Worm (Caenorhabditis elegans) whole organism, young adult: ENCODE data around the gene F07C3.9.

Experiments
- B0019.2 ChIP-seq: fragments of 200-800 bp; sonication (Bioruptor generic); conservative IDR thresholded peaks from 2 replicates; pipeline ENCODE4 v1.3.6; 2022; ENCODE audit warnings: missing genetic modification reagents, missing genetic modification characterization, missing compliant biosample characterization
- B0336.3 ChIP-seq: fragments of 200-800 bp; sonication (Bioruptor generic); IDR thresholded peaks from 2 replicates; pipeline ENCODE4 v1.3.6; 2022; ENCODE audit warnings: missing genetic modification characterization, missing compliant biosample characterization
- F33H1.4 ChIP-seq: fragments of 200-800 bp; sonication (Bioruptor generic); IDR thresholded peaks from 2 replicates; pipeline ENCODE4 v1.3.6; 2022; ENCODE audit warnings: missing genetic modification reagents, missing genetic modification characterization, missing compliant biosample characterization
- F52B5.7 ChIP-seq: sonication (generic microtip); optimal IDR thresholded peaks from 2 replicates; lab custom pipeline; 2016; ENCODE audit warnings: mild to moderate bottlenecking, missing genetic modification characterization, missing compliant biosample characterization
- F57A8.1 ChIP-seq: fragments of 200-800 bp; sonication (Bioruptor generic); optimal IDR thresholded peaks from 2 replicates; lab custom pipeline; 2018; ENCODE audit warnings: mild to moderate bottlenecking, missing genetic modification characterization, moderate library complexity, missing compliant biosample characterization
- K12H6.12 ChIP-seq: fragments of 200-800 bp; sonication (Bioruptor generic); optimal IDR thresholded peaks from 2 replicates; lab custom pipeline; 2018; ENCODE audit warnings: mild to moderate bottlenecking, missing genetic modification characterization, missing compliant biosample characterization
- Y53F4B.3 ChIP-seq: fragments of 200-800 bp; sonication (Bioruptor generic); IDR thresholded peaks from 2 replicates; pipeline ENCODE4 v1.3.6; 2022; ENCODE audit warnings: missing genetic modification reagents, missing genetic modification characterization, missing compliant biosample characterization
- Y56A3A.18 ChIP-seq: fragments of 200-800 bp; sonication (Bioruptor generic); IDR thresholded peaks from 2 replicates; pipeline ENCODE4 v1.3.6; 2022; ENCODE audit warnings: missing genetic modification reagents, missing genetic modification characterization, missing compliant biosample characterization
- aptf-3 ChIP-seq: fragments of 200-800 bp; sonication (Bioruptor generic); IDR thresholded peaks from 2 replicates; pipeline ENCODE4 v1.3.6; 2022; ENCODE audit warnings: missing genetic modification characterization, missing compliant biosample characterization
- atf-7 ChIP-seq: sonication (generic microtip); optimal IDR thresholded peaks from 2 replicates; lab custom pipeline; 2017; ENCODE audit warnings: mild to moderate bottlenecking, missing genetic modification characterization, missing compliant biosample characterization
- attf-3 ChIP-seq: fragments of 200-800 bp; sonication (Bioruptor generic); conservative IDR thresholded peaks from 2 replicates; pipeline ENCODE4 v1.3.6; 2022; ENCODE audit warnings: missing genetic modification reagents, missing genetic modification characterization, missing compliant biosample characterization
- attf-6 ChIP-seq: fragments of 200-800 bp; sonication (Bioruptor generic); IDR thresholded peaks from 2 replicates; pipeline ENCODE4 v1.3.6; 2022; ENCODE audit warnings: missing genetic modification reagents, missing genetic modification characterization, missing compliant biosample characterization
- cebp-2 ChIP-seq: fragments of 200-800 bp; sonication (Bioruptor generic); IDR thresholded peaks from 2 replicates; pipeline ENCODE4 v1.3.6; 2022; ENCODE audit warnings: missing genetic modification characterization, missing compliant biosample characterization
- ceh-79 ChIP-seq: sonication (generic microtip); optimal IDR thresholded peaks from 2 replicates; lab custom pipeline; 2017; ENCODE audit warnings: mild to moderate bottlenecking, missing genetic modification characterization, missing compliant biosample characterization
- ceh-91 ChIP-seq: fragments of 200-800 bp; sonication (Bioruptor generic); IDR thresholded peaks from 2 replicates; pipeline ENCODE4 v1.3.6; 2022; ENCODE audit warnings: missing genetic modification reagents, missing genetic modification characterization, missing compliant biosample characterization
- dox-1 ChIP-seq: fragments of 200-800 bp; sonication (Bioruptor generic); IDR thresholded peaks from 2 replicates; pipeline ENCODE4 v1.3.6; 2022; ENCODE audit warnings: missing genetic modification reagents, missing genetic modification characterization, missing compliant biosample characterization
- egl-18 ChIP-seq: fragments of 200-800 bp; sonication (Bioruptor generic); IDR thresholded peaks from 2 replicates; pipeline ENCODE4 v1.3.6; 2022; ENCODE audit warnings: missing genetic modification reagents, missing genetic modification characterization, missing compliant biosample characterization
- egl-44 ChIP-seq: fragments of 200-800 bp; sonication (Bioruptor generic); IDR thresholded peaks from 2 replicates; pipeline ENCODE4 v1.3.6; 2022; ENCODE audit warnings: missing genetic modification reagents, missing genetic modification characterization, missing compliant biosample characterization
- egrh-3 ChIP-seq: fragments of 200-800 bp; sonication (Bioruptor generic); IDR thresholded peaks from 2 replicates; pipeline ENCODE4 v1.3.6; 2022; ENCODE audit warnings: missing genetic modification reagents, missing genetic modification characterization, missing compliant biosample characterization
- ets-4 ChIP-seq: fragments of 200-800 bp; sonication (Bioruptor generic); optimal IDR thresholded peaks from 2 replicates; lab custom pipeline; 2018; ENCODE audit warnings: mild to moderate bottlenecking, missing genetic modification characterization, missing compliant biosample characterization
- gei-17 ChIP-seq: fragments of 200-800 bp; sonication (Bioruptor generic); optimal IDR thresholded peaks from 2 replicates; lab custom pipeline; 2018; ENCODE audit warnings: mild to moderate bottlenecking, missing genetic modification characterization, missing compliant biosample characterization
- hmg-1.2 ChIP-seq: fragments of 200-800 bp; sonication (Bioruptor generic); IDR thresholded peaks from 2 replicates; pipeline ENCODE4 v1.3.6; 2022; ENCODE audit warnings: missing genetic modification reagents, missing genetic modification characterization, missing compliant biosample characterization
- hmg-20 ChIP-seq: fragments of 200-800 bp; sonication (Bioruptor generic); IDR thresholded peaks from 2 replicates; pipeline ENCODE4 v1.3.6; 2022; ENCODE audit warnings: missing genetic modification reagents, missing genetic modification characterization, missing compliant biosample characterization
- hsf-1 ChIP-seq: fragments of 200-800 bp; sonication (Bioruptor generic); IDR thresholded peaks from 2 replicates; pipeline ENCODE4 v1.3.6; 2022; ENCODE audit warnings: missing genetic modification reagents, missing genetic modification characterization, missing compliant biosample characterization
- let-526 ChIP-seq: fragments of 200-800 bp; sonication (Bioruptor generic); IDR thresholded peaks from 2 replicates; pipeline ENCODE4 v1.3.6; 2022; ENCODE audit warnings: missing genetic modification reagents, missing genetic modification characterization, missing compliant biosample characterization
- lin-26 ChIP-seq: fragments of 200-800 bp; sonication (Bioruptor generic); IDR thresholded peaks from 2 replicates; pipeline ENCODE4 v1.3.6; 2022; ENCODE audit warnings: missing genetic modification reagents, missing genetic modification characterization, missing compliant biosample characterization
- lin-54 ChIP-seq: fragments of 200-800 bp; sonication (Bioruptor generic); optimal IDR thresholded peaks from 2 replicates; lab custom pipeline; 2018; ENCODE audit warnings: mild to moderate bottlenecking, missing genetic modification characterization, missing compliant biosample characterization
- lsy-27 ChIP-seq: sonication (generic microtip); optimal IDR thresholded peaks from 2 replicates; lab custom pipeline; 2017; ENCODE audit warnings: missing genetic modification characterization, mild to moderate bottlenecking, missing compliant biosample characterization, antibody characterized with exemption, missing genotype, borderline replicate concordance; ENCODE audit not compliant: insufficient read depth
- madf-3 ChIP-seq: fragments of 200-800 bp; sonication (Bioruptor generic); IDR thresholded peaks from 2 replicates; pipeline ENCODE4 v1.3.6; 2022; ENCODE audit warnings: missing genetic modification reagents, missing genetic modification characterization, missing compliant biosample characterization
- madf-6 ChIP-seq: fragments of 200-800 bp; sonication (Bioruptor generic); IDR thresholded peaks from 2 replicates; pipeline ENCODE4 v1.3.6; 2022; ENCODE audit warnings: missing genetic modification reagents, missing genetic modification characterization, missing compliant biosample characterization
- mcd-1 ChIP-seq: fragments of 200-800 bp; sonication (Bioruptor generic); IDR thresholded peaks from 2 replicates; pipeline ENCODE4 v1.3.6; 2022; ENCODE audit warnings: missing genetic modification reagents, missing genetic modification characterization, missing compliant biosample characterization
- nhr-120 ChIP-seq: fragments of 200-800 bp; sonication (Bioruptor generic); IDR thresholded peaks from 2 replicates; pipeline ENCODE4 v1.3.6; 2022; ENCODE audit warnings: missing genetic modification characterization, missing compliant biosample characterization
- nhr-80 ChIP-seq: sonication (generic microtip); optimal IDR thresholded peaks from 2 replicates; lab custom pipeline; 2016; ENCODE audit warnings: missing genetic modification characterization, missing compliant biosample characterization
- nhr-90 ChIP-seq: sonication (generic microtip); optimal IDR thresholded peaks from 2 replicates; lab custom pipeline; 2016; ENCODE audit warnings: missing genotype, mild to moderate bottlenecking, missing genetic modification characterization, missing compliant biosample characterization
- snpc-1.1 ChIP-seq: sonication (generic microtip); optimal IDR thresholded peaks from 2 replicates; lab custom pipeline; 2017; ENCODE audit warnings: missing genetic modification characterization, mild to moderate bottlenecking, missing compliant biosample characterization, antibody characterized with exemption, moderate library complexity, missing genotype, missing genetic modification reagents; ENCODE audit not compliant: insufficient read depth
- ztf-28 ChIP-seq: fragments of 200-800 bp; sonication (Bioruptor generic); IDR thresholded peaks from 2 replicates; pipeline ENCODE4 v1.3.6; 2022; ENCODE audit warnings: missing genetic modification reagents, missing genetic modification characterization, missing compliant biosample characterization
- ztf-6 ChIP-seq: fragments of 200-800 bp; sonication (Bioruptor generic); IDR thresholded peaks from 2 replicates; pipeline ENCODE4 v1.3.6; 2022; ENCODE audit warnings: missing genetic modification reagents, missing genetic modification characterization, missing compliant biosample characterization

The F07C3.9 gene

ce11 chrV:9219390-9219733, 35.1 kb downstream of the F07C3.9 start:
- no peak for TF ChIP-seq ceh-79 (tag; lab: Kevin White, UChicago)
- no peak for TF ChIP-seq snpc-1.1
- 0 out of 2 replicates have a peak, but pooled peaks have one; percentile 21 for TF ChIP-seq madf-6
- 0 out of 2 replicates have a peak, but pooled peaks have one; percentile 47 for TF ChIP-seq madf-3 (GFP tag; lab: Robert Waterston, UW)
- no peak for TF ChIP-seq egrh-3 (GFP tag; lab: Robert Waterston, UW)

ce11 chrV:9218655-9219389, 35.6 kb downstream of the F07C3.9 start:
- TF ChIP-seq let-526 (GFP tag; lab: Robert Waterston, UW), result no peak
- peak; percentile 10 for TF ChIP-seq K12H6.12 (tag; lab: Kevin White, UChicago)
- no peak for TF ChIP-seq ceh-91 (GFP tag; lab: Robert Waterston, UW)
- TF ChIP-seq nhr-80, result peak; percentile 88
- TF ChIP-seq lin-26 (GFP tag; lab: Robert Waterston, UW), result no peak
- TF ChIP-seq gei-17, result no peak
- TF ChIP-seq mcd-1 (GFP tag; lab: Robert Waterston, UW), result no peak
- no peak for TF ChIP-seq B0019.2 (GFP tag; lab: Robert Waterston, UW)
- no peak for TF ChIP-seq hmg-1.2 (GFP tag; lab: Robert Waterston, UW)
- no peak for TF ChIP-seq egl-44 (GFP tag; lab: Robert Waterston, UW)
- no peak for TF ChIP-seq Y53F4B.3 (GFP tag; lab: Robert Waterston, UW)
- no peak for TF ChIP-seq attf-3
- TF ChIP-seq ets-4 (GFP tag; lab: Kevin White, UChicago), result no peak
- no peak for TF ChIP-seq lsy-27 (tag; lab: Kevin White, UChicago)

- TF ChIP-seq madf-6 (0 out of 2 replicates have a peak, but pooled peaks have one; percentile 24), ztf-28 (no peak), attf-6 (no peak), F52B5.7 (tag; lab: Kevin White, UChicago) (no peak), Y56A3A.18 (GFP tag; lab: Robert Waterston, UW) (no peak)
- TF ChIP-seq, all 124 proteins: peak for 1
Measured at ce11 chrV:9218214-9218613, 36.2 kb downstream of the F07C3.9 start.

- TF ChIP-seq egl-44 (GFP tag; lab: Robert Waterston, UW), result no peak
- TF ChIP-seq cebp-2, result no peak
Measured at ce11 chrV:9217158-9217557, 37.3 kb downstream of the F07C3.9 start, which contains the start of gene pacs-1. Gene pacs-1, minus strand, starts transcription at chrV:9217258.

ce11 chrV:9213554-9213953, 40.9 kb downstream of the F07C3.9 start, which contains the start of gene mdt-27:
Gene mdt-27, minus strand, starts transcription at chrV:9213654.
- no peak for TF ChIP-seq ztf-6 (GFP tag; lab: Robert Waterston, UW)
- no peak for TF ChIP-seq lin-54 (GFP tag; lab: Kevin White, UChicago)
- TF ChIP-seq nhr-90, result no peak
- no peak for TF ChIP-seq hmg-20
- TF ChIP-seq F33H1.4, result no peak
- TF ChIP-seq F57A8.1 (GFP tag; lab: Kevin White, UChicago), result no peak
- no peak for TF ChIP-seq egl-18 (GFP tag; lab: Robert Waterston, UW)
- no peak for TF ChIP-seq nhr-120 (GFP tag; lab: Robert Waterston, UW)
- TF ChIP-seq hsf-1 (GFP tag; lab: Robert Waterston, UW), result no peak
- no peak for TF ChIP-seq dox-1
- TF ChIP-seq aptf-3, result no peak
- no peak for TF ChIP-seq egrh-3 (GFP tag; lab: Robert Waterston, UW)
- TF ChIP-seq atf-7, result no peak
- TF ChIP-seq B0336.3 (GFP tag; lab: Robert Waterston, UW), result no peak
- TF ChIP-seq, all 124 proteins: peak for 0
